Worm (Caenorhabditis elegans) whole organism, mixed stage, embryonic: ENCODE data around the gene C06C3.4.

ENCODE experiments used
- ces-1 ChIP-seq: fragments of 150-350 bp; optimal IDR thresholded peaks from 2 replicates; lab custom pipeline; 2014; ENCODE audit warnings: missing biosample characterization, missing genetic modification reagents, missing genetic modification characterization
- elt-3 ChIP-seq: fragments of 150-350 bp; optimal IDR thresholded peaks from 2 replicates; lab custom pipeline; 2014; ENCODE audit warnings: missing biosample characterization, missing genetic modification characterization
- lsy-2 ChIP-seq: fragments of 150-350 bp; optimal IDR thresholded peaks from 2 replicates; lab custom pipeline; 2014; ENCODE audit warnings: missing biosample characterization, missing genetic modification characterization
- mls-2 ChIP-seq: sonication (generic microtip); optimal IDR thresholded peaks from 2 replicates; lab custom pipeline; 2016; ENCODE audit warnings: mild to moderate bottlenecking, missing genetic modification characterization, moderate library complexity, missing compliant biosample characterization
- nhr-12 ChIP-seq: fragments of 150-350 bp; optimal IDR thresholded peaks from 2 replicates; lab custom pipeline; 2014; ENCODE audit warnings: missing biosample characterization, missing genetic modification characterization
- unc-39 ChIP-seq: fragments of 150-350 bp; optimal IDR thresholded peaks from 2 replicates; lab custom pipeline; 2014; ENCODE audit warnings: missing biosample characterization, missing genetic modification characterization
- unc-62 ChIP-seq: fragments of 150-350 bp; optimal IDR thresholded peaks from 2 replicates; lab custom pipeline; 2014; ENCODE audit warnings: missing biosample characterization, missing genetic modification reagents, missing genetic modification characterization

ce11 chrII:9377158-9377557, 4.1 kb downstream of the C06C3.4 start, which contains the start of gene C06C3.10:
- no peak for TF ChIP-seq unc-62 (GFP tag; lab: Kevin White, UChicago)
- no peak for TF ChIP-seq unc-39
- TF ChIP-seq ces-1 (GFP tag; lab: Kevin White, UChicago): no peak
- no peak for TF ChIP-seq mls-2 (tag; lab: Kevin White, UChicago)
- no peak for TF ChIP-seq nhr-12 (tag; lab: Kevin White, UChicago)
- TF ChIP-seq lsy-2 (tag; lab: Kevin White, UChicago): no peak
- TF ChIP-seq elt-3 (tag; lab: Kevin White, UChicago): no peak
